Fruit fly (Drosophila melanogaster) whole organism, prepupa: ENCODE data around the gene CG12439.
A peak's percentile ranks its signal among the peaks of the same experiment; 100 is the strongest.

ENCODE experiments used
- CG10631 ChIP-seq: fragments of 200-800 bp; sonication (Bioruptor generic); optimal IDR thresholded peaks from 2 replicates; lab custom pipeline; 2016; ENCODE audit warnings: missing biosample characterization, missing genetic modification characterization
- CG3032 ChIP-seq: fragments of 200-800 bp; optimal IDR thresholded peaks from 2 replicates; lab custom pipeline; 2019; ENCODE audit warnings: missing biosample characterization, mild to moderate bottlenecking, missing genetic modification characterization, moderate library complexity
- CG34406 ChIP-seq: fragments of 200-800 bp; sonication (Bioruptor generic); optimal IDR thresholded peaks from 3 replicates; lab custom pipeline; 2016; ENCODE audit warnings: missing biosample characterization, missing genetic modification characterization
- CG3919 ChIP-seq: fragments of 200-800 bp; sonication (Bioruptor generic); optimal IDR thresholded peaks from 3 replicates; lab custom pipeline; 2016; ENCODE audit warnings: missing biosample characterization, missing genetic modification characterization
- CG4318 ChIP-seq: fragments of 200-800 bp; sonication (Bioruptor generic); optimal IDR thresholded peaks from 3 replicates; lab custom pipeline; 2017; ENCODE audit warnings: missing biosample characterization, mild to moderate bottlenecking, missing genetic modification characterization
- CG6163 ChIP-seq: fragments of 200-800 bp; sonication (Bioruptor generic); IDR thresholded peaks from 3 replicates; pipeline ENCODE4 v1.3.6; 2022; ENCODE audit warnings: missing biosample characterization, missing genetic modification characterization
- CG7368 ChIP-seq: fragments of 200-800 bp; sonication (Bioruptor generic); optimal IDR thresholded peaks from 3 replicates; lab custom pipeline; 2016; ENCODE audit warnings: missing biosample characterization, missing genetic modification characterization
- Eip75B ChIP-seq: fragments of 200-800 bp; sonication (Bioruptor generic); optimal IDR thresholded peaks from 3 replicates; lab custom pipeline; 2016; ENCODE audit warnings: missing biosample characterization, missing genetic modification characterization
- Eip78C ChIP-seq: fragments of 200-800 bp; sonication (Bioruptor generic); peaks from one replicate; lab custom pipeline; 2016; ENCODE audit warnings: missing biosample characterization, missing genetic modification characterization
- Met ChIP-seq: fragments of 200-800 bp; sonication (Bioruptor generic); optimal IDR thresholded peaks from 3 replicates; lab custom pipeline; 2016; ENCODE audit warnings: missing biosample characterization, missing genetic modification characterization
- Sox102F ChIP-seq: fragments of 200-800 bp; sonication (Bioruptor generic); optimal IDR thresholded peaks from 2 replicates; lab custom pipeline; 2016; ENCODE audit warnings: missing biosample characterization, mild to moderate bottlenecking, missing genetic modification characterization
- acj6 ChIP-seq: fragments of 200-800 bp; sonication (Bioruptor generic); optimal IDR thresholded peaks from 3 replicates; lab custom pipeline; 2016; ENCODE audit warnings: missing biosample characterization, missing genetic modification characterization
- dsx ChIP-seq: fragments of 200-800 bp; optimal IDR thresholded peaks from 3 replicates; lab custom pipeline; 2019; ENCODE audit warnings: missing biosample characterization, mild to moderate bottlenecking, missing genetic modification characterization, moderate library complexity; ENCODE audit not compliant: poor library complexity, severe bottlenecking
- eg ChIP-seq: fragments of 200-800 bp; sonication (Bioruptor generic); IDR thresholded peaks from 3 replicates; pipeline ENCODE4 v1.3.6; 2022; ENCODE audit warnings: missing biosample characterization, missing genetic modification characterization
- esn ChIP-seq: fragments of 200-800 bp; sonication (Bioruptor generic); optimal IDR thresholded peaks from 2 replicates; lab custom pipeline; 2016; ENCODE audit warnings: missing biosample characterization, mild to moderate bottlenecking, missing genetic modification characterization, moderate library complexity
- fd85E ChIP-seq: fragments of 200-800 bp; sonication (Bioruptor generic); optimal IDR thresholded peaks from 3 replicates; lab custom pipeline; 2016; ENCODE audit warnings: missing biosample characterization, missing genetic modification characterization
- lz ChIP-seq: fragments of 200-800 bp; sonication (Bioruptor generic); optimal IDR thresholded peaks from 3 replicates; lab custom pipeline; 2016; ENCODE audit warnings: missing biosample characterization, missing genetic modification characterization
- spab ChIP-seq: fragments of 200-800 bp; sonication (Bioruptor generic); optimal IDR thresholded peaks from 2 replicates; lab custom pipeline; 2017; ENCODE audit warnings: missing biosample characterization, mild to moderate bottlenecking, missing genetic modification characterization, missing genetic modification reagents
- svp ChIP-seq: fragments of 200-800 bp; sonication (Bioruptor generic); peaks from one replicate; lab custom pipeline; 2016; ENCODE audit warnings: missing biosample characterization, missing genetic modification characterization
- vri ChIP-seq: fragments of 200-800 bp; sonication (Bioruptor generic); optimal IDR thresholded peaks from 3 replicates; lab custom pipeline; 2016; ENCODE audit warnings: missing biosample characterization, mild to moderate bottlenecking, missing genetic modification characterization

The CG12439 gene

dm6 chr2L:9125418-9125928 is 48.6 kb downstream of the CG12439 start, which contains the start of gene CG32982 (continued):
- TF ChIP-seq CG34406, result peak; percentile 84
- peak; percentile 90 for TF ChIP-seq CG4318 (GFP tag; lab: Kevin White, UChicago)
- peak; percentile 32 for TF ChIP-seq fd85E (GFP tag; lab: Kevin White, UChicago)
- peak; percentile 87 for TF ChIP-seq CG3032
- TF ChIP-seq vri (GFP tag; lab: Kevin White, UChicago), result peak; percentile 62
- peak; percentile 88 for TF ChIP-seq acj6 (GFP tag; lab: Kevin White, UChicago)
- TF ChIP-seq Sox102F (GFP tag; lab: Kevin White, UChicago), result peak; percentile 89
- peak; percentile 71 for TF ChIP-seq CG7368

dm6 chr2L:9127072-9127646 is 50.2 kb downstream of the CG12439 start:
- TF ChIP-seq Met (GFP tag; lab: Kevin White, UChicago), result peak; percentile 29
- TF ChIP-seq CG10631 (GFP tag; lab: Kevin White, UChicago), result peak; percentile 2
- peak; percentile 36 for TF ChIP-seq Eip78C (GFP tag; lab: Kevin White, UChicago)
- TF ChIP-seq Eip75B (GFP tag; lab: Kevin White, UChicago), result peak; percentile 50
- peak; percentile 52 for TF ChIP-seq svp (GFP tag; lab: Kevin White, UChicago)
- TF ChIP-seq eg, result 0 out of 3 replicates have a peak, but pooled peaks have one; percentile 47
- TF ChIP-seq dsx (GFP tag; lab: Kevin White, UChicago), result no peak
- peak; percentile 49; the same call in 2 of the 3 replicates for TF ChIP-seq CG6163 (GFP tag; lab: Robert Waterston, UW)
- no peak for TF ChIP-seq esn
- TF ChIP-seq CG3919, result peak; percentile 25
- TF ChIP-seq spab (GFP tag; lab: Kevin White, UChicago), result no peak
- TF ChIP-seq lz (GFP tag; lab: Kevin White, UChicago), result peak; percentile 14
